Worm (Caenorhabditis elegans) whole organism, L4 larva: ENCODE results near the gene R04F11.5.
A peak's percentile ranks its signal among the peaks of the same experiment; 100 is the strongest.

Source experiments
- D1046.2 ChIP-seq: fragments of 200-800 bp; sonication (Bioruptor generic); IDR thresholded peaks from 2 replicates; pipeline ENCODE4 v1.3.6; 2022; ENCODE audit warnings: missing genetic modification characterization, missing compliant biosample characterization
- F10B5.3 ChIP-seq: sonication (generic microtip); optimal IDR thresholded peaks from 2 replicates; lab custom pipeline; 2016; ENCODE audit warnings: mild to moderate bottlenecking, missing genetic modification characterization, missing compliant biosample characterization
- F37D6.2 ChIP-seq: sonication (generic microtip); optimal IDR thresholded peaks from 2 replicates; lab custom pipeline; 2016; ENCODE audit warnings: mild to moderate bottlenecking, missing genetic modification characterization, missing compliant biosample characterization
- F49E8.2 ChIP-seq: sonication (generic microtip); optimal IDR thresholded peaks from 2 replicates; lab custom pipeline; 2016; ENCODE audit warnings: missing compliant biosample characterization, mild to moderate bottlenecking, missing genetic modification characterization, borderline replicate concordance
- R02D3.7 ChIP-seq: fragments of 150-350 bp; sonication (generic microtip); optimal IDR thresholded peaks from 3 replicates; lab custom pipeline; 2014; ENCODE audit warnings: missing biosample characterization, missing genetic modification characterization
- Y48G9A.11 ChIP-seq: fragments of 200-800 bp; sonication (Bioruptor generic); IDR thresholded peaks from 2 replicates; pipeline ENCODE4 v1.3.6; 2022; ENCODE audit warnings: missing genetic modification reagents, missing genetic modification characterization, missing compliant biosample characterization
- ZK337.2 ChIP-seq: fragments of 200-800 bp; sonication (Bioruptor generic); IDR thresholded peaks from 2 replicates; pipeline ENCODE4 v1.3.6; 2022; ENCODE audit warnings: missing genetic modification reagents, missing genetic modification characterization, missing compliant biosample characterization
- ama-1 ChIP-seq: fragments of 150-350 bp; optimal IDR thresholded peaks from 2 replicates; lab custom pipeline; 2014; ENCODE audit warnings: inconsistent platforms, mixed read lengths
- arid-1 ChIP-seq: fragments of 200-800 bp; sonication (Bioruptor generic); conservative IDR thresholded peaks from 2 replicates; pipeline ENCODE4 v1.3.6; 2022; ENCODE audit warnings: missing genetic modification reagents, missing genetic modification characterization, missing compliant biosample characterization
- attf-4 ChIP-seq: sonication (generic microtip); optimal IDR thresholded peaks from 3 replicates; lab custom pipeline; 2017; ENCODE audit warnings: missing biosample characterization, missing genetic modification characterization
- ceh-32 ChIP-seq: sonication (generic microtip); optimal IDR thresholded peaks from 2 replicates; lab custom pipeline; 2016; ENCODE audit warnings: mild to moderate bottlenecking, missing genetic modification characterization, missing compliant biosample characterization; ENCODE audit not compliant: poor library complexity
- ceh-44 ChIP-seq: fragments of 200-800 bp; sonication (Bioruptor generic); IDR thresholded peaks from 2 replicates; pipeline ENCODE4 v1.3.6; 2022; ENCODE audit warnings: missing genetic modification reagents, missing genetic modification characterization, missing compliant biosample characterization
- ceh-62 ChIP-seq: sonication (generic microtip); optimal IDR thresholded peaks from 2 replicates; lab custom pipeline; 2017; ENCODE audit warnings: missing biosample characterization, missing genetic modification characterization
- ceh-82 ChIP-seq: sonication (generic microtip); optimal IDR thresholded peaks from 2 replicates; lab custom pipeline; 2017; ENCODE audit warnings: missing biosample characterization, missing genetic modification characterization
- cey-2 ChIP-seq: sonication (generic microtip); optimal IDR thresholded peaks from 3 replicates; lab custom pipeline; 2017; ENCODE audit warnings: missing genetic modification characterization, mild to moderate bottlenecking, missing compliant biosample characterization, antibody characterized with exemption, borderline replicate concordance; ENCODE audit not compliant: insufficient read depth
- daf-12 ChIP-seq: fragments of 150-350 bp; optimal IDR thresholded peaks from 2 replicates; lab custom pipeline; 2014; ENCODE audit warnings: missing biosample characterization, missing genetic modification reagents, missing genetic modification characterization
- daf-19 ChIP-seq: fragments of 200-800 bp; sonication (Bioruptor generic); conservative IDR thresholded peaks from 2 replicates; pipeline ENCODE4 v1.3.6; 2022; ENCODE audit warnings: missing genetic modification characterization, missing compliant biosample characterization
- daf-8 ChIP-seq: fragments of 200-800 bp; sonication (Bioruptor generic); IDR thresholded peaks from 2 replicates; pipeline ENCODE4 v1.3.6; 2022; ENCODE audit warnings: missing genetic modification characterization, missing compliant biosample characterization
- dmd-6 ChIP-seq: fragments of 200-800 bp; sonication (Bioruptor generic); IDR thresholded peaks from 2 replicates; pipeline ENCODE4 v1.3.6; 2022; ENCODE audit warnings: missing genetic modification reagents, missing genetic modification characterization, missing compliant biosample characterization
- dmd-8 ChIP-seq: fragments of 200-800 bp; sonication (Bioruptor generic); IDR thresholded peaks from 2 replicates; pipeline ENCODE4 v1.3.6; 2022; ENCODE audit warnings: missing genetic modification characterization, missing compliant biosample characterization
- dmd-9 ChIP-seq: fragments of 200-800 bp; sonication (Bioruptor generic); IDR thresholded peaks from 2 replicates; pipeline ENCODE4 v1.3.6; 2022; ENCODE audit warnings: missing genetic modification reagents, missing genetic modification characterization, missing compliant biosample characterization
- dve-1 ChIP-seq: sonication (generic microtip); optimal IDR thresholded peaks from 2 replicates; lab custom pipeline; 2017; ENCODE audit warnings: antibody characterized with exemption, mild to moderate bottlenecking, missing genetic modification characterization, missing compliant biosample characterization; ENCODE audit not compliant: insufficient read depth
- egl-27 ChIP-seq: sonication (generic microtip); optimal IDR thresholded peaks from 3 replicates; lab custom pipeline; 2017; ENCODE audit warnings: missing biosample characterization, missing genetic modification reagents, missing genetic modification characterization
- fkh-10 ChIP-seq: fragments of 150-350 bp; optimal IDR thresholded peaks from 2 replicates; lab custom pipeline; 2014; ENCODE audit warnings: missing biosample characterization, missing genetic modification reagents, missing genetic modification characterization
- fos-1 ChIP-seq: fragments of 150-350 bp; optimal IDR thresholded peaks from 2 replicates; lab custom pipeline; 2014; ENCODE audit warnings: missing biosample characterization, missing genetic modification characterization
- gei-8 ChIP-seq: fragments of 200-800 bp; sonication (Bioruptor generic); optimal IDR thresholded peaks from 2 replicates; lab custom pipeline; 2018; ENCODE audit warnings: mild to moderate bottlenecking, missing genetic modification characterization, missing compliant biosample characterization
- hlh-11 ChIP-seq: fragments of 200-800 bp; sonication (Bioruptor generic); optimal IDR thresholded peaks from 2 replicates; lab custom pipeline; 2018; ENCODE audit warnings: mild to moderate bottlenecking, missing genetic modification characterization, missing compliant biosample characterization
- jun-1 ChIP-seq: fragments of 150-350 bp; optimal IDR thresholded peaks from 2 replicates; lab custom pipeline; 2014; ENCODE audit warnings: missing biosample characterization, missing genetic modification reagents, missing genetic modification characterization
- lsy-2 ChIP-seq, 2 experiments: fragments of 150-350 bp in 1 of 2; sonication (generic microtip) in 1 of 2; optimal IDR thresholded peaks; 2 replicates each; lab custom pipeline; 2014 to 2017; ENCODE audit warnings: missing biosample characterization in 2 of 2, missing genetic modification characterization in 2 of 2
- madf-5 ChIP-seq, 2 experiments: fragments of 200-800 bp; sonication (Bioruptor generic); IDR thresholded peaks; 2 replicates each; pipeline ENCODE4 v1.3.6; 2022; ENCODE audit warnings: missing compliant biosample characterization in 2 of 2, missing genetic modification characterization in 2 of 2
- mes-2 ChIP-seq: sonication (generic microtip); optimal IDR thresholded peaks from 2 replicates; lab custom pipeline; 2016; ENCODE audit warnings: missing genotype, mild to moderate bottlenecking, missing genetic modification characterization, missing compliant biosample characterization; ENCODE audit not compliant: poor library complexity, severe bottlenecking
- mxl-3 ChIP-seq: fragments of 200-800 bp; sonication (Bioruptor generic); optimal IDR thresholded peaks from 2 replicates; lab custom pipeline; 2018; ENCODE audit warnings: mild to moderate bottlenecking, missing genetic modification characterization, missing compliant biosample characterization
- nhr-11 ChIP-seq: fragments of 150-350 bp; optimal IDR thresholded peaks from 2 replicates; lab custom pipeline; 2014; ENCODE audit warnings: missing biosample characterization, missing genetic modification characterization
- nhr-111 ChIP-seq: fragments of 200-800 bp; sonication (Bioruptor generic); optimal IDR thresholded peaks from 2 replicates; lab custom pipeline; 2018; ENCODE audit warnings: mild to moderate bottlenecking, missing genetic modification characterization, missing compliant biosample characterization
- nhr-25 ChIP-seq: sonication (generic microtip); optimal IDR thresholded peaks from 2 replicates; lab custom pipeline; 2017; ENCODE audit warnings: missing genetic modification characterization, mild to moderate bottlenecking, missing compliant biosample characterization, antibody characterized with exemption, moderate library complexity, borderline replicate concordance; ENCODE audit not compliant: insufficient read depth
- nhr-41 ChIP-seq: fragments of 200-800 bp; sonication (Bioruptor generic); IDR thresholded peaks from 2 replicates; pipeline ENCODE4 v1.3.6; 2022; ENCODE audit warnings: missing genetic modification reagents, missing genetic modification characterization, missing compliant biosample characterization
- nhr-48 ChIP-seq: sonication (generic microtip); optimal IDR thresholded peaks from 2 replicates; lab custom pipeline; 2016; ENCODE audit warnings: mild to moderate bottlenecking, missing genetic modification characterization, missing compliant biosample characterization
- nhr-77 ChIP-seq: fragments of 150-350 bp; optimal IDR thresholded peaks from 2 replicates; lab custom pipeline; 2014; ENCODE audit warnings: missing biosample characterization, missing genetic modification characterization
- pha-4 ChIP-seq, 2 experiments: fragments of 150-350 bp in 1 of 2; fragments of 200-800 bp in 1 of 2; sonication (Bioruptor generic) in 1 of 2; IDR thresholded peaks in 1 of 2; optimal IDR thresholded peaks in 1 of 2; 2 replicates each; pipeline versions ENCODE4 v1.3.6 to Lab custom; 2014 to 2022; ENCODE audit warnings: missing genetic modification characterization in 2 of 2, missing genetic modification reagents in 2 of 2, missing biosample characterization in 1 of 2, missing compliant biosample characterization in 1 of 2
- php-3 ChIP-seq: fragments of 200-800 bp; sonication (Bioruptor generic); IDR thresholded peaks from 2 replicates; pipeline ENCODE4 v1.3.6; 2022; ENCODE audit warnings: missing genetic modification reagents, missing genetic modification characterization, missing compliant biosample characterization
- pqm-1 ChIP-seq: sonication (generic microtip); optimal IDR thresholded peaks from 2 replicates; lab custom pipeline; 2017; ENCODE audit warnings: missing biosample characterization, missing genetic modification characterization
- rbr-2 ChIP-seq: sonication (generic microtip); optimal IDR thresholded peaks from 2 replicates; lab custom pipeline; 2016; ENCODE audit warnings: missing genotype, missing genetic modification characterization, missing compliant biosample characterization
- set-16 ChIP-seq: fragments of 200-800 bp; sonication (Bioruptor generic); IDR thresholded peaks from 2 replicates; pipeline ENCODE4 v1.3.6; 2022; ENCODE audit warnings: missing genetic modification reagents, missing genetic modification characterization, missing compliant biosample characterization
- snpc-4 ChIP-seq: fragments of 150-350 bp; optimal IDR thresholded peaks from 2 replicates; lab custom pipeline; 2014; ENCODE audit warnings: missing biosample characterization, missing genetic modification characterization
- spr-1 ChIP-seq: sonication (generic microtip); optimal IDR thresholded peaks from 2 replicates; lab custom pipeline; 2016; ENCODE audit warnings: mild to moderate bottlenecking, missing genetic modification characterization, missing compliant biosample characterization
- tag-97 ChIP-seq: fragments of 200-800 bp; sonication (Bioruptor generic); IDR thresholded peaks from 2 replicates; pipeline ENCODE4 v1.3.6; 2022; ENCODE audit warnings: missing genetic modification characterization, missing compliant biosample characterization
- vab-7 ChIP-seq: fragments of 200-800 bp; sonication (Bioruptor generic); IDR thresholded peaks from 2 replicates; pipeline ENCODE4 v1.3.6; 2022; ENCODE audit warnings: missing genetic modification reagents, missing genetic modification characterization, missing compliant biosample characterization
- zip-2 ChIP-seq: fragments of 150-350 bp; optimal IDR thresholded peaks from 2 replicates; lab custom pipeline; 2014; ENCODE audit warnings: missing biosample characterization, missing genetic modification characterization
- ztf-11 ChIP-seq: fragments of 150-350 bp; optimal IDR thresholded peaks from 2 replicates; lab custom pipeline; 2014; ENCODE audit warnings: missing biosample characterization, missing genetic modification characterization
- ztf-7 ChIP-seq: fragments of 150-350 bp; optimal IDR thresholded peaks from 2 replicates; lab custom pipeline; 2014; ENCODE audit warnings: missing biosample characterization, missing genetic modification characterization

R04F11.5 gene

DNA sequence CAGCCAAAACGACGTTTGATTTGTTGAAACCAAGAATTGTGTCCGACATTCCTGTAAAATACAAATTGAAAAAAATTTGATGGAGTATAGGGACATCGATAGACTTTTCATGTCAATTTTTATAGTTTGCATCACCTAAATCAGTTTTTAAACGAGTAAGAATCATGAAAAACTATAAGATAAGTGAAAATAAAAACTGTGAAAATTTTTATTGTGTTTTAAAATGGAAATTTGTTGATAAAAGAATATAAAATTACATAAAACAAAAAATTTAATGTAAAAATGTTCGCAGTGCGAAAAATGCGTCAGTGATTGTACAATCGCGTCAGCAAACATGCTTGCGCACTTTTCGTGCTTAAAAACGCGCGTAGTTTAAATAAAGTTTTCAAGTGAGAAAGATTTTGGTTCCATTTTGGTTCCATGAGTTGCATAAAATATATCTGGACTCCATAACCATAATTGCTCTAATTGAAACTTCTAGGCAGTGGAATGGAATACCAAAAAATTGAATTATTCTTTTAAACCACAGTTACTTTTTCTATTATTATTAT, 25.7 kb upstream of the R04F11.5 start, which contains the start of gene tomm-20 (continued):
- TF ChIP-seq ceh-32 (tag; lab: Kevin White, UChicago) (peak; percentile 55), spr-1 (tag; lab: Kevin White, UChicago) (peak; percentile 83), vab-7 (GFP tag; lab: Robert Waterston, UW) (0 out of 2 replicates have a peak, but pooled peaks have one; percentile 24), mxl-3 (GFP tag; lab: Kevin White, UChicago) (no peak), zip-2 (tag; lab: Kevin White, UChicago) (peak; percentile 37), nhr-11 (tag; lab: Kevin White, UChicago) (peak; percentile 81), mes-2 (tag; lab: Kevin White, UChicago) (peak; percentile 95), ama-1 (peak; percentile 3), nhr-25 (tag; lab: Kevin White, UChicago) (peak; percentile 82), attf-4 (no peak), arid-1 (GFP tag; lab: Robert Waterston, UW) (peak; percentile 55), rbr-2 (tag; lab: Kevin White, UChicago) (peak; percentile 94), pqm-1 (tag; lab: Kevin White, UChicago) (no peak), pha-4 (GFP tag; IDR thresholded peaks at IDR 0.05; lab: Robert Waterston, UW) (peak; percentile 77; the same call in 1 of the 2 replicates), pha-4 (tag; optimal IDR thresholded peaks at IDR 0.05; lab: Kevin White, UChicago) (no peak), Y48G9A.11 (GFP tag; lab: Robert Waterston, UW) (peak; percentile 90), madf-5 (GFP tag; IDR thresholded peaks at IDR 0.05; lab: Robert Waterston, UW) (no peak), ceh-82 (tag; lab: Kevin White, UChicago) (no peak), gei-8 (GFP tag; lab: Kevin White, UChicago) (no peak), cey-2 (tag; lab: Kevin White, UChicago) (no peak), F10B5.3 (tag; lab: Kevin White, UChicago) (peak; percentile 72), daf-12 (no peak), F37D6.2 (peak; percentile 79), ceh-62 (tag; lab: Kevin White, UChicago) (no peak), nhr-111 (GFP tag; lab: Kevin White, UChicago) (no peak), ztf-11 (tag; lab: Kevin White, UChicago) (no peak), php-3 (GFP tag; lab: Robert Waterston, UW) (peak; percentile 74; the same call in 1 of the 2 replicates), dmd-8 (GFP tag; lab: Robert Waterston, UW) (no peak), nhr-77 (tag; lab: Kevin White, UChicago) (peak; percentile 91), snpc-4 (tag; lab: Kevin White, UChicago) (peak; percentile 29), jun-1 (tag; lab: Kevin White, UChicago) (peak; percentile 76), hlh-11 (tag; lab: Kevin White, UChicago) (peak; percentile 88), dmd-9 (GFP tag; lab: Robert Waterston, UW) (no peak), fos-1 (tag; lab: Kevin White, UChicago) (no peak), dve-1 (peak; percentile 94), daf-8 (no peak), ZK337.2 (GFP tag; lab: Robert Waterston, UW) (no peak), R02D3.7 (tag; lab: Kevin White, UChicago) (no peak), dmd-6 (no peak; the same call in none of the 2 replicates), lsy-2 (tag; optimal IDR thresholded peaks at IDR 0.05; lab: Kevin White, UChicago) (peak; percentile 71 to 96), egl-27 (no peak), nhr-48 (tag; lab: Kevin White, UChicago) (peak; percentile 80), set-16 (GFP tag; lab: Robert Waterston, UW) (no peak), fkh-10 (GFP tag; lab: Kevin White, UChicago) (peak; percentile 89), daf-19 (peak; percentile 66), nhr-41 (GFP tag; lab: Robert Waterston, UW) (no peak), ztf-7 (tag; lab: Kevin White, UChicago) (peak; percentile 91), ceh-44 (GFP tag; lab: Robert Waterston, UW) (no peak), D1046.2 (no peak), tag-97 (no peak), F49E8.2 (tag; lab: Kevin White, UChicago) (peak; percentile 69)
